Fruit fly (Drosophila melanogaster) whole organism, embryonic: Measurements from ENCODE around the gene capu.

Experiments used
- Abd-B ChIP-seq: fragments of 200-800 bp; sonication (Bioruptor generic); optimal IDR thresholded peaks from 2 replicates; lab custom pipeline; 2018; ENCODE audit warnings: missing biosample characterization, mild to moderate bottlenecking, missing genetic modification characterization, moderate library complexity
- BEAF-32 ChIP-seq: fragments of 200-800 bp; sonication (Bioruptor generic); optimal IDR thresholded peaks from 3 replicates; lab custom pipeline; 2017; ENCODE audit warnings: missing biosample characterization, missing genetic modification characterization, mild to moderate bottlenecking, moderate library complexity, missing genetic modification reagents
- Bgb ChIP-seq: fragments of 200-800 bp; sonication (Bioruptor generic); IDR thresholded peaks from 2 replicates; pipeline ENCODE4 v1.3.6; 2022; ENCODE audit warnings: missing biosample characterization, missing genetic modification characterization; ENCODE audit not compliant: partially characterized antibody
- CG10267 ChIP-seq: fragments of 200-800 bp; sonication (Bioruptor generic); optimal IDR thresholded peaks from 2 replicates; lab custom pipeline; 2018; ENCODE audit warnings: missing biosample characterization, mild to moderate bottlenecking, missing genetic modification characterization, moderate library complexity
- CG13287 ChIP-seq: fragments of 200-800 bp; sonication (Bioruptor generic); IDR thresholded peaks from 2 replicates; pipeline ENCODE4 v1.3.6; 2022; ENCODE audit warnings: missing biosample characterization, missing genetic modification characterization; ENCODE audit not compliant: partially characterized antibody
- CG14710 ChIP-seq: fragments of 200-800 bp; sonication (Bioruptor generic); optimal IDR thresholded peaks from 3 replicates; lab custom pipeline; 2019; ENCODE audit warnings: missing biosample characterization, mild to moderate bottlenecking, missing genetic modification characterization, moderate library complexity
- CG14860 ChIP-seq: fragments of 200-800 bp; sonication (Bioruptor generic); IDR thresholded peaks from 3 replicates; pipeline ENCODE4 v1.3.6; 2022; ENCODE audit warnings: missing biosample characterization, missing genetic modification characterization; ENCODE audit not compliant: partially characterized antibody
- CG15601 ChIP-seq: fragments of 200-800 bp; sonication (Bioruptor generic); optimal IDR thresholded peaks from 3 replicates; lab custom pipeline; 2019; ENCODE audit warnings: missing biosample characterization, mild to moderate bottlenecking, missing genetic modification characterization, moderate library complexity
- CG17912 ChIP-seq: fragments of 200-800 bp; sonication (Bioruptor generic); optimal IDR thresholded peaks from 2 replicates; lab custom pipeline; 2018; ENCODE audit warnings: missing biosample characterization, mild to moderate bottlenecking, missing genetic modification characterization
- CG30431 ChIP-seq: fragments of 200-800 bp; sonication (Bioruptor generic); optimal IDR thresholded peaks from 2 replicates; lab custom pipeline; 2017; ENCODE audit warnings: missing biosample characterization, missing genetic modification characterization
- CG3065 ChIP-seq: fragments of 200-800 bp; sonication (Bioruptor generic); optimal IDR thresholded peaks from 2 replicates; lab custom pipeline; 2016; ENCODE audit warnings: missing biosample characterization, missing genetic modification characterization
- CG34224 ChIP-seq: fragments of 200-800 bp; sonication (Bioruptor generic); IDR thresholded peaks from 3 replicates; pipeline ENCODE4 v1.3.6; 2022; ENCODE audit warnings: missing biosample characterization, missing genetic modification characterization; ENCODE audit not compliant: partially characterized antibody
- CG34422 ChIP-seq: fragments of 200-800 bp; sonication (Bioruptor generic); IDR thresholded peaks from 3 replicates; pipeline ENCODE4 v1.3.6; 2022; ENCODE audit warnings: missing biosample characterization, missing genetic modification characterization
- CG3995 ChIP-seq: fragments of 200-800 bp; sonication (Bioruptor generic); optimal IDR thresholded peaks from 3 replicates; lab custom pipeline; 2016; ENCODE audit warnings: missing biosample characterization, missing genetic modification characterization
- CG6791 ChIP-seq: fragments of 200-800 bp; sonication (Bioruptor generic); IDR thresholded peaks from 3 replicates; pipeline ENCODE4 v1.3.6; 2022; ENCODE audit warnings: missing biosample characterization, missing genetic modification characterization; ENCODE audit not compliant: partially characterized antibody
- CG7963 ChIP-seq: fragments of 200-800 bp; sonication (Bioruptor generic); IDR thresholded peaks from 3 replicates; pipeline ENCODE4 v1.3.6; 2022; ENCODE audit warnings: missing biosample characterization, missing genetic modification characterization; ENCODE audit not compliant: partially characterized antibody
- CG8924 ChIP-seq: fragments of 200-800 bp; optimal IDR thresholded peaks from 3 replicates; lab custom pipeline; 2019; ENCODE audit warnings: missing biosample characterization, mild to moderate bottlenecking, missing genetic modification characterization, moderate library complexity
- CG9797 ChIP-seq: fragments of 200-800 bp; sonication (Bioruptor generic); optimal IDR thresholded peaks from 3 replicates; lab custom pipeline; 2018; ENCODE audit warnings: missing biosample characterization, mild to moderate bottlenecking, missing genetic modification characterization
- Dll ChIP-seq: fragments of 200-800 bp; sonication (Bioruptor generic); IDR thresholded peaks from 4 replicates; pipeline ENCODE4 v1.3.6; 2022; ENCODE audit warnings: missing biosample characterization, missing genetic modification characterization; ENCODE audit not compliant: partially characterized antibody
- Doc3 ChIP-seq: fragments of 200-800 bp; sonication (Bioruptor generic); IDR thresholded peaks from 3 replicates; pipeline ENCODE4 v1.3.6; 2022; ENCODE audit warnings: missing biosample characterization, missing genetic modification characterization; ENCODE audit not compliant: partially characterized antibody
- Dref ChIP-seq: fragments of 200-800 bp; sonication (Bioruptor generic); IDR thresholded peaks from 2 replicates; pipeline ENCODE4 v1.3.6; 2022; ENCODE audit warnings: missing biosample characterization, missing genetic modification characterization
- E2f2 ChIP-seq: fragments of 200-800 bp; sonication (Bioruptor generic); IDR thresholded peaks from 2 replicates; pipeline ENCODE4 v1.3.6; 2022; ENCODE audit warnings: missing biosample characterization, missing genetic modification characterization
- Elba2 ChIP-seq: fragments of 200-800 bp; sonication (Bioruptor generic); optimal IDR thresholded peaks from 3 replicates; lab custom pipeline; 2016; ENCODE audit warnings: missing biosample characterization, missing genetic modification characterization
- HLH4C ChIP-seq: fragments of 200-800 bp; sonication (Bioruptor generic); IDR thresholded peaks from 3 replicates; pipeline ENCODE4 v1.3.6; 2022; ENCODE audit warnings: missing biosample characterization, missing genetic modification characterization; ENCODE audit not compliant: partially characterized antibody
- Lhr ChIP-seq: fragments of 200-800 bp; sonication (Bioruptor generic); optimal IDR thresholded peaks from 3 replicates; lab custom pipeline; 2017; ENCODE audit warnings: mild to moderate bottlenecking, missing biosample characterization, missing genetic modification reagents, missing genetic modification characterization
- MESR4 ChIP-seq: fragments of 200-800 bp; sonication (Bioruptor generic); optimal IDR thresholded peaks from 2 replicates; lab custom pipeline; 2018; ENCODE audit warnings: missing biosample characterization, mild to moderate bottlenecking, missing genetic modification characterization, moderate library complexity
- Mad ChIP-seq: fragments of 200-800 bp; sonication (Bioruptor generic); optimal IDR thresholded peaks from 2 replicates; lab custom pipeline; 2016; ENCODE audit warnings: missing biosample characterization, missing genetic modification characterization
- Scr ChIP-seq: fragments of 200-800 bp; sonication (Bioruptor generic); IDR thresholded peaks from 2 replicates; pipeline ENCODE4 v1.3.6; 2022; ENCODE audit warnings: missing biosample characterization, missing genetic modification characterization; ENCODE audit not compliant: partially characterized antibody
- ato ChIP-seq: fragments of 200-800 bp; sonication (Bioruptor generic); IDR thresholded peaks from 2 replicates; pipeline ENCODE4 v1.3.6; 2022; ENCODE audit warnings: missing biosample characterization, missing genetic modification characterization; ENCODE audit not compliant: partially characterized antibody
- chif ChIP-seq, 2 experiments: fragments of 200-800 bp; sonication (Bioruptor generic); optimal IDR thresholded peaks; 3 replicates each; lab custom pipeline; 2016; ENCODE audit warnings: missing biosample characterization in 2 of 2, missing genetic modification characterization in 2 of 2
- emc ChIP-seq: fragments of 200-800 bp; sonication (Bioruptor generic); optimal IDR thresholded peaks from 2 replicates; lab custom pipeline; 2016; ENCODE audit warnings: missing biosample characterization, missing genetic modification characterization
- ewg ChIP-seq: fragments of 200-800 bp; sonication (Bioruptor generic); optimal IDR thresholded peaks from 3 replicates; lab custom pipeline; 2017; ENCODE audit warnings: mild to moderate bottlenecking, missing biosample characterization, missing genetic modification reagents, missing genetic modification characterization
- grn ChIP-seq: fragments of 200-800 bp; sonication (Bioruptor generic); optimal IDR thresholded peaks from 3 replicates; lab custom pipeline; 2017; ENCODE audit warnings: missing biosample characterization, missing genetic modification characterization
- hbn ChIP-seq: fragments of 200-800 bp; sonication (Bioruptor generic); IDR thresholded peaks from 2 replicates; pipeline ENCODE4 v1.3.6; 2022; ENCODE audit warnings: missing biosample characterization, missing genetic modification characterization; ENCODE audit not compliant: partially characterized antibody
- hkb ChIP-seq, 2 experiments: fragments of 200-800 bp in 1 of 2; fragments of >200 bp in 1 of 2; sonication (Bioruptor generic) in 1 of 2; IDR thresholded peaks in 1 of 2; optimal IDR thresholded peaks in 1 of 2; 2 replicates each; pipeline versions ENCODE4 v1.3.6 to Lab custom; 2017 to 2022; ENCODE audit warnings: missing biosample characterization in 1 of 2, missing genetic modification characterization in 1 of 2
- klu ChIP-seq: fragments of 200-800 bp; sonication (Bioruptor generic); IDR thresholded peaks from 2 replicates; pipeline ENCODE4 v1.3.6; 2022; ENCODE audit warnings: missing biosample characterization, missing genetic modification characterization
- mld ChIP-seq: fragments of 200-800 bp; sonication (Bioruptor generic); IDR thresholded peaks from 3 replicates; pipeline ENCODE4 v1.3.6; 2022; ENCODE audit warnings: missing biosample characterization, missing genetic modification characterization; ENCODE audit not compliant: partially characterized antibody
- nerfin-2 ChIP-seq: fragments of 200-800 bp; sonication (Bioruptor generic); IDR thresholded peaks from 2 replicates; pipeline ENCODE4 v1.3.6; 2022; ENCODE audit warnings: missing biosample characterization, missing genetic modification characterization; ENCODE audit not compliant: partially characterized antibody
- pzg ChIP-seq: fragments of 200-800 bp; sonication (Bioruptor generic); optimal IDR thresholded peaks from 3 replicates; lab custom pipeline; 2018; ENCODE audit warnings: missing biosample characterization, mild to moderate bottlenecking, missing genetic modification characterization, moderate library complexity
- rib ChIP-seq: fragments of 200-800 bp; sonication (Bioruptor generic); IDR thresholded peaks from 2 replicates; pipeline ENCODE4 v1.3.6; 2022; ENCODE audit warnings: missing biosample characterization, missing genetic modification characterization
- sna ChIP-seq: fragments of 200-800 bp; sonication (Bioruptor generic); IDR thresholded peaks from 2 replicates; pipeline ENCODE4 v1.3.6; 2022; ENCODE audit warnings: missing biosample characterization, missing genetic modification characterization; ENCODE audit not compliant: partially characterized antibody
- sr ChIP-seq: fragments of 200-800 bp; sonication (Bioruptor generic); IDR thresholded peaks from 3 replicates; pipeline ENCODE4 v1.3.6; 2022; ENCODE audit warnings: missing biosample characterization, missing genetic modification characterization
- stwl ChIP-seq: fragments of 200-800 bp; sonication (Bioruptor generic); optimal IDR thresholded peaks from 3 replicates; lab custom pipeline; 2018; ENCODE audit warnings: missing biosample characterization, mild to moderate bottlenecking, missing genetic modification characterization, moderate library complexity
- trem ChIP-seq: fragments of 200-800 bp; optimal IDR thresholded peaks from 3 replicates; lab custom pipeline; 2019; ENCODE audit warnings: missing biosample characterization, mild to moderate bottlenecking, missing genetic modification characterization, moderate library complexity
- unc-4 ChIP-seq: fragments of 200-800 bp; sonication (Bioruptor generic); IDR thresholded peaks from 2 replicates; pipeline ENCODE4 v1.3.6; 2022; ENCODE audit warnings: missing biosample characterization, missing genetic modification characterization; ENCODE audit not compliant: partially characterized antibody
- usp ChIP-seq: fragments of >200 bp; optimal IDR thresholded peaks from 2 replicates; lab custom pipeline; 2017; ENCODE audit warnings: missing biosample characterization, missing genetic modification characterization
- zen2 ChIP-seq: fragments of 200-800 bp; sonication (Bioruptor generic); IDR thresholded peaks from 3 replicates; pipeline ENCODE4 v1.3.6; 2022; ENCODE audit warnings: missing biosample characterization, missing genetic modification characterization; ENCODE audit not compliant: partially characterized antibody

capu gene

dm6 chr2L:3867474-3868082 lies 35.1 kb downstream of the capu start, which contains the start of gene Cep97 (continued):
- TF ChIP-seq ato (peak; percentile 97), unc-4 (peak; percentile 73), CG30431 (GFP tag; lab: Kevin White, UChicago) (no peak), emc (GFP tag; lab: Kevin White, UChicago) (no peak), CG6791 (GFP tag; lab: Robert Waterston, UW) (peak; percentile 97), Dll (GFP tag; lab: Robert Waterston, UW) (peak; percentile 83), BEAF-32 (peak; percentile 69), chif (GFP tag; optimal IDR thresholded peaks at IDR 0.05; lab: Kevin White, UChicago) (no peak), CG17912 (no peak), trem (tag; lab: Kevin White, UChicago) (peak; percentile 21), grn (GFP tag; lab: Kevin White, UChicago) (no peak), Dref (peak; percentile 99), zen2 (GFP tag; lab: Robert Waterston, UW) (peak; percentile 91), Scr (GFP tag; lab: Robert Waterston, UW) (peak; percentile 81), CG3995 (peak; percentile 90), CG7963 (peak; percentile 96), CG9797 (GFP tag; lab: Kevin White, UChicago) (peak; percentile 1), Lhr (no peak), mld (peak; percentile 94), CG15601 (no peak), hkb (optimal IDR thresholded peaks at IDR 0.05; lab: Kevin White, UChicago) (peak; percentile 76), hkb (GFP tag; IDR thresholded peaks at IDR 0.05; lab: Robert Waterston, UW) (no peak), pzg (peak; percentile 57), CG34224 (peak; percentile 87), CG10267 (peak; percentile 29), CG13287 (peak; percentile 84), E2f2 (GFP tag; lab: Robert Waterston, UW) (peak; percentile 97), CG34422 (GFP tag; lab: Robert Waterston, UW) (0 out of 3 replicates have a peak, but pooled peaks have one; percentile 42), Bgb (GFP tag; lab: Robert Waterston, UW) (peak; percentile 92), stwl (tag; lab: Kevin White, UChicago) (peak; percentile 62), rib (GFP tag; lab: Robert Waterston, UW) (no peak), Abd-B (GFP tag; lab: Kevin White, UChicago) (peak; percentile 9), CG14710 (peak; percentile 20), ewg (peak; percentile 18), Elba2 (GFP tag; lab: Kevin White, UChicago) (peak; percentile 65), sr (no peak), Doc3 (GFP tag; lab: Robert Waterston, UW) (peak; percentile 63), Mad (no peak), nerfin-2 (GFP tag; lab: Robert Waterston, UW) (peak; percentile 97), CG3065 (peak; percentile 52), CG8924 (peak; percentile 21), usp (GFP tag; lab: Kevin White, UChicago) (no peak), MESR4 (GFP tag; lab: Kevin White, UChicago) (peak; percentile 19), hbn (GFP tag; lab: Robert Waterston, UW) (peak; percentile 82), CG14860 (GFP tag; lab: Robert Waterston, UW) (peak; percentile 89), klu (no peak), HLH4C (peak; percentile 98), sna (peak; percentile 87)
